Worm (Caenorhabditis elegans) whole organism, L2 larva: ENCODE measurements around the gene F07C6.6.

Experiments used
- C34F6.9 ChIP-seq: fragments of 150-350 bp; optimal IDR thresholded peaks from 2 replicates; lab custom pipeline; 2014; ENCODE audit warnings: missing biosample characterization, missing genetic modification characterization
- F13H6.1 ChIP-seq: sonication (generic microtip); optimal IDR thresholded peaks from 2 replicates; lab custom pipeline; 2016; ENCODE audit warnings: missing genetic modification characterization, missing compliant biosample characterization
- R02D3.7 ChIP-seq: fragments of 150-350 bp; optimal IDR thresholded peaks from 2 replicates; lab custom pipeline; 2014; ENCODE audit warnings: missing biosample characterization, missing genetic modification characterization
- ZK546.5 ChIP-seq: sonication (generic microtip); optimal IDR thresholded peaks from 2 replicates; lab custom pipeline; 2017; ENCODE audit warnings: missing biosample characterization, missing genetic modification characterization
- alr-1 ChIP-seq: fragments of 150-350 bp; optimal IDR thresholded peaks from 2 replicates; lab custom pipeline; 2014; ENCODE audit warnings: missing biosample characterization, missing genetic modification characterization
- aly-2 ChIP-seq: fragments of 150-350 bp; optimal IDR thresholded peaks from 2 replicates; lab custom pipeline; 2014; ENCODE audit warnings: missing biosample characterization, missing genetic modification characterization
- ceh-82 ChIP-seq: fragments of 150-350 bp; optimal IDR thresholded peaks from 2 replicates; lab custom pipeline; 2014; ENCODE audit warnings: missing biosample characterization, missing genetic modification characterization
- crh-2 ChIP-seq: sonication (generic microtip); optimal IDR thresholded peaks from 2 replicates; lab custom pipeline; 2017; ENCODE audit warnings: missing biosample characterization, missing genetic modification characterization
- dmd-4 ChIP-seq: sonication (generic microtip); optimal IDR thresholded peaks from 2 replicates; lab custom pipeline; 2017; ENCODE audit warnings: missing biosample characterization, missing genetic modification characterization
- egl-27 ChIP-seq: sonication (generic microtip); optimal IDR thresholded peaks from 3 replicates; lab custom pipeline; 2017; ENCODE audit warnings: missing biosample characterization, missing genetic modification reagents, missing genetic modification characterization
- elt-1 ChIP-seq: fragments of 150-350 bp; optimal IDR thresholded peaks from 2 replicates; lab custom pipeline; 2014; ENCODE audit warnings: missing biosample characterization, missing genetic modification characterization
- elt-3 ChIP-seq: sonication (generic microtip); optimal IDR thresholded peaks from 2 replicates; lab custom pipeline; 2017; ENCODE audit warnings: missing biosample characterization, missing genetic modification characterization
- fos-1 ChIP-seq: fragments of 150-350 bp; optimal IDR thresholded peaks from 2 replicates; lab custom pipeline; 2014; ENCODE audit warnings: missing biosample characterization, missing genetic modification characterization
- gmeb-1 ChIP-seq: fragments of 150-350 bp; optimal IDR thresholded peaks from 2 replicates; lab custom pipeline; 2014; ENCODE audit warnings: missing biosample characterization, missing genetic modification characterization
- lin-11 ChIP-seq: fragments of 150-350 bp; sonication (generic microtip); optimal IDR thresholded peaks from 2 replicates; lab custom pipeline; 2014; ENCODE audit warnings: missing biosample characterization, missing genetic modification characterization, inconsistent platforms, mixed read lengths
- lin-13 ChIP-seq: fragments of 150-350 bp; optimal IDR thresholded peaks from 2 replicates; lab custom pipeline; 2014; ENCODE audit warnings: missing biosample characterization, missing genetic modification reagents, missing genetic modification characterization
- lsy-2 ChIP-seq, 2 experiments: fragments of 150-350 bp in 1 of 2; sonication (generic microtip) in 1 of 2; optimal IDR thresholded peaks; 2 replicates each; lab custom pipeline; 2014 to 2017; ENCODE audit warnings: missing biosample characterization in 2 of 2, missing genetic modification characterization in 2 of 2
- mdl-1 ChIP-seq, 2 experiments: fragments of 150-350 bp in 1 of 2; sonication (generic microtip) in 1 of 2; optimal IDR thresholded peaks; 2 replicates each; lab custom pipeline; 2017; ENCODE audit warnings: missing biosample characterization in 2 of 2, missing genetic modification characterization in 2 of 2
- nhr-10 ChIP-seq: sonication (generic microtip); optimal IDR thresholded peaks from 2 replicates; lab custom pipeline; 2017; ENCODE audit warnings: missing biosample characterization, missing genetic modification characterization
- nhr-11 ChIP-seq: fragments of 150-350 bp; optimal IDR thresholded peaks from 2 replicates; lab custom pipeline; 2014; ENCODE audit warnings: missing biosample characterization, missing genetic modification characterization
- nhr-129 ChIP-seq: fragments of 150-350 bp; optimal IDR thresholded peaks from 2 replicates; lab custom pipeline; 2014; ENCODE audit warnings: missing biosample characterization, missing genetic modification characterization
- nhr-23 ChIP-seq: fragments of 150-350 bp; optimal IDR thresholded peaks from 2 replicates; lab custom pipeline; 2014; ENCODE audit warnings: missing biosample characterization, missing genetic modification reagents, missing genetic modification characterization
- nhr-237 ChIP-seq: fragments of 150-350 bp; optimal IDR thresholded peaks from 2 replicates; lab custom pipeline; 2014; ENCODE audit warnings: missing biosample characterization, missing genetic modification characterization
- nhr-25 ChIP-seq: fragments of 150-350 bp; sonication (generic microtip); optimal IDR thresholded peaks from 3 replicates; lab custom pipeline; 2014; ENCODE audit warnings: missing biosample characterization, missing genetic modification characterization
- nhr-77 ChIP-seq: fragments of 150-350 bp; optimal IDR thresholded peaks from 2 replicates; lab custom pipeline; 2014; ENCODE audit warnings: missing biosample characterization, missing genetic modification characterization
- peb-1 ChIP-seq: fragments of 150-350 bp; optimal IDR thresholded peaks from 2 replicates; lab custom pipeline; 2014; ENCODE audit warnings: missing biosample characterization, missing genetic modification characterization
- sem-4 ChIP-seq: fragments of 150-350 bp; optimal IDR thresholded peaks from 2 replicates; lab custom pipeline; 2014; ENCODE audit warnings: missing biosample characterization, missing genetic modification reagents, missing genetic modification characterization
- skn-1 ChIP-seq: sonication (generic microtip); optimal IDR thresholded peaks from 2 replicates; lab custom pipeline; 2017; ENCODE audit warnings: missing biosample characterization, missing genetic modification characterization
- sma-3 ChIP-seq: sonication (generic microtip); optimal IDR thresholded peaks from 2 replicates; lab custom pipeline; 2016; ENCODE audit warnings: missing genetic modification reagents, missing genetic modification characterization, missing compliant biosample characterization
- sma-9 ChIP-seq, 2 experiments: fragments of 150-350 bp in 1 of 2; sonication (generic microtip) in 1 of 2; optimal IDR thresholded peaks; 2 replicates each; lab custom pipeline; 2014 to 2016; ENCODE audit warnings: missing genetic modification characterization in 2 of 2, mild to moderate bottlenecking in 1 of 2, missing biosample characterization in 1 of 2, missing compliant biosample characterization in 1 of 2, missing genetic modification reagents in 1 of 2, moderate library complexity in 1 of 2
- unc-39 ChIP-seq: fragments of 150-350 bp; optimal IDR thresholded peaks from 2 replicates; lab custom pipeline; 2014; ENCODE audit warnings: missing biosample characterization, missing genetic modification characterization
- unc-55 ChIP-seq: fragments of 150-350 bp; sonication (generic microtip); optimal IDR thresholded peaks from 3 replicates; lab custom pipeline; 2014; ENCODE audit warnings: missing biosample characterization, missing genetic modification reagents, missing genetic modification characterization
- zag-1 ChIP-seq: fragments of 150-350 bp; optimal IDR thresholded peaks from 2 replicates; lab custom pipeline; 2014; ENCODE audit warnings: missing biosample characterization, missing genetic modification characterization
- ztf-4 ChIP-seq: fragments of 150-350 bp; optimal IDR thresholded peaks from 2 replicates; lab custom pipeline; 2014; ENCODE audit warnings: missing biosample characterization, missing genetic modification characterization

Gene F07C6.6

ce11 chrIV:12811554-12811953, 19.0 kb downstream of the F07C6.6 start:
- TF ChIP-seq nhr-11 (tag; lab: Kevin White, UChicago) = no peak
- no peak for TF ChIP-seq egl-27 (tag; lab: Kevin White, UChicago)
- TF ChIP-seq nhr-23 = no peak
- no peak for TF ChIP-seq lin-13 (GFP tag; lab: Kevin White, UChicago)

ce11 chrIV:12813822-12814221, 21.2 kb downstream of the F07C6.6 start:
- TF ChIP-seq lsy-2 (tag; optimal IDR thresholded peaks at IDR 0.05; lab: Kevin White, UChicago) (no peak), fos-1 (tag; lab: Kevin White, UChicago) (no peak), nhr-77 (tag; lab: Kevin White, UChicago) (no peak), crh-2 (tag; lab: Kevin White, UChicago) (no peak), nhr-10 (tag; lab: Kevin White, UChicago) (no peak), C34F6.9 (tag; lab: Kevin White, UChicago) (no peak), sma-9 (GFP tag; optimal IDR thresholded peaks at IDR 0.05; lab: Kevin White, UChicago) (no peak), sma-9 (tag; optimal IDR thresholded peaks at IDR 0.05; lab: Kevin White, UChicago) (no peak), gmeb-1 (tag; lab: Kevin White, UChicago) (no peak), aly-2 (tag; lab: Kevin White, UChicago) (no peak), unc-39 (tag; lab: Kevin White, UChicago) (no peak), elt-3 (tag; lab: Kevin White, UChicago) (no peak), elt-1 (tag; lab: Kevin White, UChicago) (no peak), skn-1 (tag; lab: Kevin White, UChicago) (no peak), R02D3.7 (tag; lab: Kevin White, UChicago) (no peak), peb-1 (tag; lab: Kevin White, UChicago) (no peak), ZK546.5 (tag; lab: Kevin White, UChicago) (no peak), alr-1 (no peak), mdl-1 (tag; optimal IDR thresholded peaks at IDR 0.05; lab: Kevin White, UChicago) (no peak), F13H6.1 (no peak)

ce11 chrIV:12816636-12817035, 24.0 kb downstream of the F07C6.6 start:
- TF ChIP-seq nhr-129 (peak; percentile 3), lsy-2 (tag; optimal IDR thresholded peaks at IDR 0.05; lab: Kevin White, UChicago) (no peak)

DNA sequence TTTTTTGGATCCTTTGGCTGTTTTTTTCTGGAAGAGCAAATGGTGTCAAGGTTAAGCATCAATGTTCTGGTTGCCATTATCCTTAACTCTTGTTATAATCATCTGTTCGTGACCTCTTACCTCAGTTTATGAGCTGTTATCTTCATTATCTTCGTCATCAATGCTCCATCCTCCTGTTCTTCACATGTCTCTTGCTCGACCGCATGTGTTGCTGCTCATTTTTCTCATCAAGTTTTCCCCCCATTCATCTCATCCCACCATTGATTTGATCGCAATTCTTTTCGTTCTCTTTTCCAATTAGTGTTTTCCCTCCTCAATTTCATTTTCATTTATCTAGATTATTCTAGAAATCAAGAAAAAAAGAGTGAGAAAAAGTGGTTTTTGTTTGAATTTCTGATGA, 24.9 kb downstream of the F07C6.6 start:
- TF ChIP-seq sem-4 (tag; lab: Kevin White, UChicago) (no peak), C34F6.9 (tag; lab: Kevin White, UChicago) (peak; percentile 9), nhr-237 (tag; lab: Kevin White, UChicago) (no peak), unc-55 (GFP tag; lab: Kevin White, UChicago) (peak; percentile 61), fos-1 (tag; lab: Kevin White, UChicago) (no peak), ceh-82 (tag; lab: Kevin White, UChicago) (no peak), ZK546.5 (tag; lab: Kevin White, UChicago) (no peak), dmd-4 (no peak), nhr-10 (tag; lab: Kevin White, UChicago) (no peak), zag-1 (tag; lab: Kevin White, UChicago) (no peak), sma-9 (GFP tag; optimal IDR thresholded peaks at IDR 0.05; lab: Kevin White, UChicago) (no peak), sma-9 (tag; optimal IDR thresholded peaks at IDR 0.05; lab: Kevin White, UChicago) (no peak), lin-11 (no peak), nhr-77 (tag; lab: Kevin White, UChicago) (no peak), elt-1 (tag; lab: Kevin White, UChicago) (no peak), crh-2 (tag; lab: Kevin White, UChicago) (no peak), ztf-4 (no peak), nhr-25 (no peak)

DNA sequence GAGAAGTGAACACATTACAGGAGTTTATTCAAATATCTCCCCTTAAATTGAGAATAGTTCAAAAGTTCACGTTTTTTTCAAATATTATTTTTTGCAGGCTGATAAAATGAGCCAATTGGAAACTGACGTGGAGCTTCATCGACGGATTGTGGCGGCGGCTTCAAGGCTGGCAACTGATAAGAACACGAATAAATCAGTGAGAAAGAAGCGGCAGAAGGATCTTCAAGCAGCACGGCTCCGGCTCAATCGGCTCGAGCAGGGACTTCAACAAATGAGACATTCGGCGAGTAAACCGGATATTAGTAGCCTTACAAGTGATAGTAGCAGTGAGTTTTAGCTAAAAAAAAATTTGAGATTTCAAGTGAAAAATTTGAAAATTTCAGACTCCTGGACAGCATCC, 32.7 kb downstream of the F07C6.6 start, which contains the start of gene M02B1.4:
Gene M02B1.4 (minus strand): TSS at position 9 of the 400 bp plus-strand sequence.
- TF ChIP-seq sma-3 (GFP tag; lab: Kevin White, UChicago) = no peak
- no peak for TF ChIP-seq zag-1 (tag; lab: Kevin White, UChicago)
- no peak for TF ChIP-seq lin-13 (GFP tag; lab: Kevin White, UChicago)
- TF ChIP-seq, all 48 proteins: peak for 0
